Worm (Caenorhabditis elegans): ENCODE results near the gene slc-46A.
"Not testable (repeated sequence)": the region's sequence is repeated elsewhere in the genome, so short reads cannot be mapped to it uniquely, and the experiment has no call there.

Gene slc-46A

DNA sequence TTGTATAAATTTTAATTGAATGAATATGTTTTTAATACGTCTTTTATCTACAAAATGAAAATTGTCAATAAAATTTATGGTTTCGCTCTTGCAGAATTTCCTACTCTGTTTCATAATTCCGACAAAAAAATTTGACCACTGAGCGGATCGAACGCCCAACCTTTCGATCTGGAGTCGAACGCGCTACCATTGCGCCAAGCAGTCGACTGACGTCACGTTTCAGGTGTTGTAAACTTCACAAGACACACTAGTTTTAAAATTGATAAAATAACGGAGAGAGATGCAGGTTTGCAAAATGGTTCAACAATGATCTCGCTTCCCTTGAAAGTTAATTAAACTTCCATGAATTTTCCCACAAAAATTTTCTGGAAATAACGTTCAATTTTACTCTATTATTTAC lies 25.1 kb downstream of the slc-46A start (continued):
- no peak for TF ChIP-seq zfp-3 (GFP tag; conservative IDR thresholded peaks at IDR 0.05)
- TF ChIP-seq ceh-44 (GFP tag; IDR thresholded peaks at IDR 0.05): peak; percentile 64; the same call in 1 of the 2 replicates
- TF ChIP-seq T26A8.4 (GFP tag; IDR thresholded peaks at IDR 0.05): 0 out of 2 replicates have a peak, but pooled peaks have one; percentile 29
- TF ChIP-seq unc-62 (GFP tag; optimal IDR thresholded peaks at IDR 0.05 in 1 of 2): peak in 1 of 2 experiments; percentile 53
- TF ChIP-seq unc-62 (tag; optimal IDR thresholded peaks at IDR 0.05): no peak
- peak; percentile 95 for TF ChIP-seq snpc-1.2 (GFP tag; IDR thresholded peaks at IDR 0.05)
- TF ChIP-seq daf-8 (GFP tag; IDR thresholded peaks at IDR 0.05): no peak
- TF ChIP-seq hlh-30 (tag; optimal IDR thresholded peaks at IDR 0.05; ENCODE audit: insufficient read depth): peak; percentile 54

DNA sequence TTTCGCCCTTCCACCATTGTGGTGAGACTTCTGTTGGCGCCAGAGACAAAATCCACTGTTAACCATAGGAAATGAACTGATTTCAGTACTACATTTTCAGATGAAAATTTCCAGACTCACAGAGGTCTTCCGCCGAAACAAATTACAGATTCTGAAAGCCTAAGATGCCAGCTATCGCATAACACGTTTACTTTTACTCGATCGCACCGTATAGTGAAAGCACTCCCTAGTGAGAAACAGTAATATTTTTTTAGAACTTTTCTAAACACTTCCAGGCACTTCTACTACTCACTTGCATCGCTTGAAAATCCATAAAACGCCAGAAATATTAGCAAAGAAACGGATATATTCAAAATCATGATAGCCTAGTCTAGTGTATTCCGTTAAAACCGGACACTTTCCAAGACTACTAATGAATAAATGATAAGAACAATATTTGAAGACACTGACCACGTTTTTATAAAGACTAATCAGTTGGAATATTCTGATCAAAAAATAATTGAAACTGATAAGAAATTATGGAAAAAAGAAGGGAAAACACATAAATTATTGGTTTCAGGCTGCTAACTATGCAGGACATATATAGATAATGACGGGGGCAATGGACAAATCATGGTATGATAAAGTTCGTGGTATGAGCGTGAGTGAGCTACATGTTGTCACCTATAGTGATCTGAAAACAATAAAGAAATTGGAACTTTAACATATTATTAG lies 31.6 kb downstream of the slc-46A start, which contains the start of gene gba-4:
Gene gba-4, minus strand, starts transcription at position 418 of the 714 bp plus-strand sequence.
- TF ChIP-seq pqm-1 (tag; optimal IDR thresholded peaks at IDR 0.05) (peak; percentile 84), dmd-6 (GFP tag; IDR thresholded peaks at IDR 0.05) (peak; percentile 62), hlh-11 (tag; optimal IDR thresholded peaks at IDR 0.05) (peak; percentile 30), daf-16 (tag; optimal IDR thresholded peaks at IDR 0.05) (peak; percentile 40), dve-1 (tag; optimal IDR thresholded peaks at IDR 0.05; ENCODE audit: insufficient read depth) (peak; percentile 74), aha-1 (tag) (peak; percentile 83), nhr-28 (tag; optimal IDR thresholded peaks at IDR 0.05) (peak; percentile 35)
- TF ChIP-seq daf-16 (GFP tag; optimal IDR thresholded peaks at IDR 0.05): not testable (repeated sequence)

DNA sequence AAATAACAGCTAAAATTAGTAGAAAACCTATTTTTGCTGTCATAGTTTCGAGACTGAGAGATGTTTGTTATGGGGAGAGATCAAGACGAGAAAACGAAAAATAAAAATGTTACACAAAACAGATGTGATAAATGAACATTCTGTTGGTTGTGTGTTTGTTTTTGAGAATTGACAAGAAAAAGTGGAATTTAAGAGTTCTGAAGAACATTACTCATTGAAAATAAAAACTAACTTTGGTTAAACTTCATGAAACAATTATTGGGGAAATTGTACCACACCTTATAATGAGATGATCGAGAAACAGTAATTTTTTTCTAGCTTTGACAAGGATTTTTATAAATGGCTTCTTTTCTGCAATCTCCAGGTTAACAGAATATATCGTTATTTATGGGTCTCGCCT lies 34.3 kb downstream of the slc-46A start, which contains the start of gene Y4C6B.7:
Gene Y4C6B.7, minus strand, starts transcription at position 101 of the 400 bp plus-strand sequence.
- TF ChIP-seq aha-1 (tag) (peak; percentile 46), dmd-8 (GFP tag; IDR thresholded peaks at IDR 0.05) (no peak), Y105C5A.15 (GFP tag; IDR thresholded peaks at IDR 0.05) (no peak)

DNA sequence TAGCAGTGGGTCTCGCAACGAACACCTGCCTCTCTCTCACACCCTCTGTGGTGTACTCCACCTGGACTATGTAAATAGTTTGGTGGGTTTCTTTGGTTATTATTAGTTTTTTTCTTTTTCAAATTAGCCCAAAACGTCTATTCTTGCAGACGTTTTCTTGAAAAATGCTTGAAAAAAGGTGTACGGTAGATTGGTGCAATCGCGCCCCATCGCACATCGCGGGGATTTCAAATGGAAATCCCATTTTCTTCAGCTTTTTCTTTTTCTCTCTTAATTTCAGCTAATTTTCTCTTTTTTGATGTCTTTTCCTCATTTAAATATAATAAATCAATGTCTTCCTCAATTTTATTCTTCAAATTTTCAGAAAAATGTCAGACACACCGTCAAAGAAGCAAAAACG lies 35.1 kb downstream of the slc-46A start, which contains the start of gene Y4C6B.1:
Gene Y4C6B.1, plus strand, starts transcription at position 365 of the 400 bp plus-strand sequence.
- TF ChIP-seq dmd-6 (GFP tag; IDR thresholded peaks at IDR 0.05) (no peak), lsy-2 (tag; optimal IDR thresholded peaks at IDR 0.05) (peak in 1 of 2 experiments; percentile 83), vab-7 (GFP tag; IDR thresholded peaks at IDR 0.05) (no peak), jun-1 (tag; optimal IDR thresholded peaks at IDR 0.05) (no peak), F10B5.3 (tag; optimal IDR thresholded peaks at IDR 0.05) (no peak), nhr-237 (tag; optimal IDR thresholded peaks at IDR 0.05) (no peak), lin-29 (GFP tag; IDR thresholded peaks at IDR 0.05) (no peak), fkh-10 (GFP tag; optimal IDR thresholded peaks at IDR 0.05) (no peak), lin-38 (GFP tag; IDR thresholded peaks at IDR 0.05) (peak; percentile 87), hlh-30 (tag; optimal IDR thresholded peaks at IDR 0.05; ENCODE audit: insufficient read depth) (no peak), nhr-42 (GFP tag; IDR thresholded peaks at IDR 0.05) (no peak), php-3 (GFP tag; IDR thresholded peaks at IDR 0.05) (no peak), mxl-3 (GFP tag; optimal IDR thresholded peaks at IDR 0.05) (no peak)

DNA sequence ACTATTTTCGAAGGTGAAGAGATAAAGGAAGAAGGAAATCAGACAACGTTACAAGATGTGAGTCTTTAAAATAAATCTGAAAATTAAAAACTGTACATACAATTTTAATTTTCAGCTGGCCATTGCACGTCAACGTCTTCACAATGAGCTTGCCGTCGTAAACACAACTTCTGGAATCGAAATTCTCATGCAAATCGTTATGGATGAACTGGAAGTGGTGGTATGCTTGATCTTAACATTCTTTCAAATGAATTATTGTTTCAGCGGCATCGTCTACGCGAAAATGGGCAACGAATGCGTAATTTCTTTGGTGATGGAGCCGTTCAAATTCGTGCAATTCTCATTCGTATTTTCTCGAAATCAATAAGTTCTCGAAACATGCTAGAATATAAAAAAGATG lies 35.5 kb downstream of the slc-46A start:
- no peak for TF ChIP-seq lin-13 (GFP tag; optimal IDR thresholded peaks at IDR 0.05)
- TF ChIP-seq fkh-10 (GFP tag; optimal IDR thresholded peaks at IDR 0.05): no peak
- no peak for TF ChIP-seq nhr-77 (tag; optimal IDR thresholded peaks at IDR 0.05)
- TF ChIP-seq cey-2 (tag; optimal IDR thresholded peaks at IDR 0.05; ENCODE audit: borderline replicate concordance, insufficient read depth): no peak
- peak in 1 of 2 experiments; percentile 96 for TF ChIP-seq unc-62 (GFP tag; optimal IDR thresholded peaks at IDR 0.05 in 1 of 2)
- no peak for TF ChIP-seq unc-62 (tag; optimal IDR thresholded peaks at IDR 0.05)
- TF ChIP-seq lin-39 (tag; optimal IDR thresholded peaks at IDR 0.05): no peak
- TF ChIP-seq tag-97 (GFP tag; IDR thresholded peaks at IDR 0.05): no peak

Data from whole organism, L4 larva.